Fruit fly (Drosophila melanogaster): ENCODE results near the gene mtgo.

Gene mtgo

DNA sequence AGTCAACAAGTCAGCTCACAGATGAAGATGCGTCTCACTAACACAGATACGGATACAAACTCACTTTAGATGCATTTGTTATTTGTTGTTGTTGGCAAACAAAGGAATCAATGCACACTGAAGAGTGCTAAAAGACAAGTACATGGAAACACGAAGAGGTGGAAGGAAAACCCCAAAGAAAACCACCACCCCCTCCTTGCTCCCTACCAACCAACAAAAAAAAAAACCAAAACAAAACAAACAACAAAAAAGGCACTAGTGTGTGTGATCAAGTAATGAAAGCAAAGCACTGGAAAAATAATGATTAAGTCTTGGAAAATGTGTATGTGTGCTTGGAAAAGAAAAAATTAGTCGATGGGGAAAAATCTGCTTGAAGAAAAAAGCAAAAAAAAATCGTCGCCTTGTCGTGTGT, 43.9 kb downstream of the mtgo start (continued):
- no peak for TF ChIP-seq CG17912 (GFP tag; optimal IDR thresholded peaks at IDR 0.05)
- no peak for TF ChIP-seq CG12942 (GFP tag; optimal IDR thresholded peaks at IDR 0.05)
- no peak for TF ChIP-seq CG12744 (GFP tag; optimal IDR thresholded peaks at IDR 0.05)
- TF ChIP-seq CG6654 (GFP tag; optimal IDR thresholded peaks at IDR 0.05), result no peak
- TF ChIP-seq CG8765 (GFP tag; IDR thresholded peaks at IDR 0.05), result no peak
- TF ChIP-seq CG18599 (GFP tag; optimal IDR thresholded peaks at IDR 0.05), result no peak
- 0 out of 3 replicates have a peak, but pooled peaks have one; percentile 81 for TF ChIP-seq CG2199 (GFP tag; IDR thresholded peaks at IDR 0.05)
- TF ChIP-seq ssp (GFP tag; IDR thresholded peaks at IDR 0.05), result no peak
- TF ChIP-seq CG15696 (tag; optimal IDR thresholded peaks at IDR 0.05), result peak; percentile 34
- TF ChIP-seq run (tag; optimal IDR thresholded peaks at IDR 0.05), result no peak
- no peak for TF ChIP-seq Taf1 (GFP tag; IDR thresholded peaks at IDR 0.05)
- TF ChIP-seq schlank (tag; optimal IDR thresholded peaks at IDR 0.05), result no peak
- no peak for TF ChIP-seq Antp (GFP tag; optimal IDR thresholded peaks at IDR 0.05)
- no peak for TF ChIP-seq CG14860 (GFP tag; IDR thresholded peaks at IDR 0.05; ENCODE audit: partially characterized antibody)
- no peak for TF ChIP-seq Dek (tag; optimal IDR thresholded peaks at IDR 0.05)
- TF ChIP-seq CG13287 (GFP tag; IDR thresholded peaks at IDR 0.05; ENCODE audit: partially characterized antibody), result no peak
- peak; percentile 42; the same call in 1 of the 2 replicates for TF ChIP-seq Drgx (GFP tag; IDR thresholded peaks at IDR 0.05)
- TF ChIP-seq pfk (GFP tag; optimal IDR thresholded peaks at IDR 0.05), result no peak
- peak; percentile 52 for TF ChIP-seq kni (GFP tag; optimal IDR thresholded peaks at IDR 0.05)
- TF ChIP-seq CG9797 (GFP tag; optimal IDR thresholded peaks at IDR 0.05), result no peak
- peak; percentile 21 for TF ChIP-seq CG17359 (tag; optimal IDR thresholded peaks at IDR 0.05)
- TF ChIP-seq tio (GFP tag; optimal IDR thresholded peaks at IDR 0.05), result no peak
- peak; percentile 42 for TF ChIP-seq CG17385 (GFP tag; optimal IDR thresholded peaks at IDR 0.05)
- no peak for TF ChIP-seq MBD-R2 (GFP tag; IDR thresholded peaks at IDR 0.05)
- TF ChIP-seq cad (GFP tag; optimal IDR thresholded peaks at IDR 0.05), result no peak
- TF ChIP-seq CG18476 (GFP tag; optimal IDR thresholded peaks at IDR 0.05), result no peak
- no peak for TF ChIP-seq ase (GFP tag; IDR thresholded peaks at IDR 0.05)
- no peak for TF ChIP-seq bab2 (GFP tag; optimal IDR thresholded peaks at IDR 0.05)
- no peak for TF ChIP-seq shn (GFP tag; optimal IDR thresholded peaks at IDR 0.05)
- TF ChIP-seq ftz-f1 (GFP tag; optimal IDR thresholded peaks at IDR 0.05), result no peak
- no peak for TF ChIP-seq CG9609 (GFP tag; optimal IDR thresholded peaks at IDR 0.05)
- no peak for TF ChIP-seq CG9817 (tag; optimal IDR thresholded peaks at IDR 0.05)
- TF ChIP-seq ab (GFP tag; optimal IDR thresholded peaks at IDR 0.05), result no peak
- no peak for TF ChIP-seq org-1 (GFP tag; optimal IDR thresholded peaks at IDR 0.05)
- no peak for TF ChIP-seq CG16813 (GFP tag; IDR thresholded peaks at IDR 0.05; ENCODE audit: partially characterized antibody)
- TF ChIP-seq CG6254 (GFP tag; optimal IDR thresholded peaks at IDR 0.05), result no peak
- TF ChIP-seq CG32767 (GFP tag; IDR thresholded peaks at IDR 0.05), result 0 out of 2 replicates have a peak, but pooled peaks have one; percentile 29
- TF ChIP-seq CG6791 (GFP tag; IDR thresholded peaks at IDR 0.05; ENCODE audit: partially characterized antibody), result no peak
- peak in 1 of 2 experiments; percentile 72 for TF ChIP-seq bsh (GFP tag; optimal IDR thresholded peaks at IDR 0.05)
- no peak for TF ChIP-seq ranshi (GFP tag; IDR thresholded peaks at IDR 0.05)
- TF ChIP-seq sqz (GFP tag; optimal IDR thresholded peaks at IDR 0.05), result peak; percentile 82
- TF ChIP-seq cg (GFP tag; optimal IDR thresholded peaks at IDR 0.05), result peak; percentile 73
- TF ChIP-seq CG11696 (GFP tag; IDR thresholded peaks at IDR 0.05), result no peak
- no peak for TF ChIP-seq CG18011 (GFP tag; optimal IDR thresholded peaks at IDR 0.05)
- no peak for TF ChIP-seq CG9215 (GFP tag; IDR thresholded peaks at IDR 0.05)
- TF ChIP-seq z (GFP tag; IDR thresholded peaks at IDR 0.05), result 0 out of 3 replicates have a peak, but pooled peaks have one; percentile 54
- TF ChIP-seq CG32772 (GFP tag; IDR thresholded peaks at IDR 0.05), result peak; percentile 53; the same call in 1 of the 2 replicates
- TF ChIP-seq CG6854 (GFP tag; optimal IDR thresholded peaks at IDR 0.05), result no peak
- peak; percentile 0 for TF ChIP-seq CG15601 (tag; optimal IDR thresholded peaks at IDR 0.05)
- no peak for TF ChIP-seq CG6175 (GFP tag; IDR thresholded peaks at IDR 0.05)
- no peak for TF ChIP-seq CHES-1-like (GFP tag; optimal IDR thresholded peaks at IDR 0.05)

Measured in whole organism, embryonic.